Worm (Caenorhabditis elegans) whole organism, young adult: ENCODE measurements around the gene M60.4.
A peak's percentile ranks its signal among the peaks of the same experiment; 100 is the strongest.

Experiments
- C17E4.6 ChIP-seq: fragments of 200-800 bp; sonication (Bioruptor generic); IDR thresholded peaks from 2 replicates; pipeline ENCODE4 v1.3.6; 2022; ENCODE audit warnings: missing genetic modification reagents, missing genetic modification characterization, missing compliant biosample characterization
- F10E7.11 ChIP-seq: sonication (generic microtip); optimal IDR thresholded peaks from 2 replicates; lab custom pipeline; 2017; ENCODE audit warnings: mild to moderate bottlenecking, missing genetic modification characterization, moderate library complexity, missing compliant biosample characterization
- F23B12.7 ChIP-seq: sonication (generic microtip); optimal IDR thresholded peaks from 2 replicates; lab custom pipeline; 2017; ENCODE audit warnings: missing genetic modification characterization, mild to moderate bottlenecking, missing compliant biosample characterization, antibody characterized with exemption, moderate library complexity; ENCODE audit not compliant: insufficient read depth
- F52B5.7 ChIP-seq: sonication (generic microtip); optimal IDR thresholded peaks from 2 replicates; lab custom pipeline; 2016; ENCODE audit warnings: mild to moderate bottlenecking, missing genetic modification characterization, missing compliant biosample characterization
- Y53F4B.3 ChIP-seq: fragments of 200-800 bp; sonication (Bioruptor generic); IDR thresholded peaks from 2 replicates; pipeline ENCODE4 v1.3.6; 2022; ENCODE audit warnings: missing genetic modification reagents, missing genetic modification characterization, missing compliant biosample characterization
- Y79H2A.3 ChIP-seq: fragments of 200-800 bp; sonication (Bioruptor generic); conservative IDR thresholded peaks from 2 replicates; pipeline ENCODE4 v1.3.6; 2022; ENCODE audit warnings: missing genetic modification reagents, missing genetic modification characterization, missing compliant biosample characterization
- akir-1 ChIP-seq: fragments of 200-800 bp; sonication (Bioruptor generic); optimal IDR thresholded peaks from 2 replicates; lab custom pipeline; 2018; ENCODE audit warnings: mild to moderate bottlenecking, missing genetic modification characterization, moderate library complexity, missing compliant biosample characterization
- ama-1 ChIP-seq, 3 experiments: fragments of 150-350 bp in 1 of 3; sonication (generic microtip) in 2 of 3; optimal IDR thresholded peaks; 2 replicates each; lab custom pipeline; 2014 to 2018; ENCODE audit warnings: missing biosample characterization in 2 of 3, missing genetic modification characterization in 2 of 3, missing genetic modification reagents in 2 of 3
- attf-5 ChIP-seq: fragments of 200-800 bp; sonication (Bioruptor generic); optimal IDR thresholded peaks from 2 replicates; lab custom pipeline; 2018; ENCODE audit warnings: mild to moderate bottlenecking, missing genetic modification characterization, missing compliant biosample characterization
- ceh-27 ChIP-seq: fragments of 200-800 bp; sonication (Bioruptor generic); optimal IDR thresholded peaks from 2 replicates; lab custom pipeline; 2018; ENCODE audit warnings: mild to moderate bottlenecking, missing genetic modification characterization, moderate library complexity, missing compliant biosample characterization
- ceh-40 ChIP-seq: fragments of 200-800 bp; sonication (Bioruptor generic); IDR thresholded peaks from 2 replicates; pipeline ENCODE4 v1.3.6; 2022; ENCODE audit warnings: missing genetic modification characterization, missing compliant biosample characterization
- chd-7 ChIP-seq: sonication (generic microtip); optimal IDR thresholded peaks from 2 replicates; lab custom pipeline; 2016; ENCODE audit warnings: mild to moderate bottlenecking, missing genetic modification characterization, moderate library complexity, missing compliant biosample characterization
- egl-44 ChIP-seq: fragments of 200-800 bp; sonication (Bioruptor generic); IDR thresholded peaks from 2 replicates; pipeline ENCODE4 v1.3.6; 2022; ENCODE audit warnings: missing genetic modification reagents, missing genetic modification characterization, missing compliant biosample characterization
- ekl-4 ChIP-seq: fragments of 200-800 bp; sonication (Bioruptor generic); IDR thresholded peaks from 2 replicates; pipeline ENCODE4 v1.3.6; 2022; ENCODE audit warnings: missing genetic modification reagents, missing genetic modification characterization, missing compliant biosample characterization
- ets-4 ChIP-seq: fragments of 200-800 bp; sonication (Bioruptor generic); optimal IDR thresholded peaks from 2 replicates; lab custom pipeline; 2018; ENCODE audit warnings: mild to moderate bottlenecking, missing genetic modification characterization, missing compliant biosample characterization
- hlh-26 ChIP-seq: fragments of 200-800 bp; sonication (Bioruptor generic); conservative IDR thresholded peaks from 2 replicates; pipeline ENCODE4 v1.3.6; 2022; ENCODE audit warnings: missing genetic modification reagents, missing genetic modification characterization, missing compliant biosample characterization
- hmg-20 ChIP-seq: fragments of 200-800 bp; sonication (Bioruptor generic); IDR thresholded peaks from 2 replicates; pipeline ENCODE4 v1.3.6; 2022; ENCODE audit warnings: missing genetic modification reagents, missing genetic modification characterization, missing compliant biosample characterization
- let-607 ChIP-seq, 2 experiments: fragments of 200-800 bp in 1 of 2; sonication (Bioruptor generic) in 1 of 2; sonication (generic microtip) in 1 of 2; optimal IDR thresholded peaks; 2 replicates each; lab custom pipeline; 2016 to 2018; ENCODE audit warnings: mild to moderate bottlenecking in 2 of 2, missing compliant biosample characterization in 2 of 2, missing genetic modification characterization in 2 of 2, moderate library complexity in 2 of 2, missing genotype in 1 of 2
- lin-40 ChIP-seq: sonication (generic microtip); optimal IDR thresholded peaks from 2 replicates; lab custom pipeline; 2016; ENCODE audit warnings: missing genetic modification characterization, mild to moderate bottlenecking, missing compliant biosample characterization, missing genotype, missing genetic modification reagents
- lir-1 ChIP-seq: fragments of 200-800 bp; sonication (Bioruptor generic); conservative IDR thresholded peaks from 2 replicates; pipeline ENCODE4 v1.3.6; 2022; ENCODE audit warnings: missing genetic modification reagents, missing genetic modification characterization, missing compliant biosample characterization
- madf-10 ChIP-seq: sonication (generic microtip); optimal IDR thresholded peaks from 2 replicates; lab custom pipeline; 2016; ENCODE audit warnings: mild to moderate bottlenecking, missing genetic modification characterization, missing compliant biosample characterization
- madf-3 ChIP-seq: fragments of 200-800 bp; sonication (Bioruptor generic); IDR thresholded peaks from 2 replicates; pipeline ENCODE4 v1.3.6; 2022; ENCODE audit warnings: missing genetic modification reagents, missing genetic modification characterization, missing compliant biosample characterization
- mel-28 ChIP-seq: sonication (generic microtip); optimal IDR thresholded peaks from 2 replicates; lab custom pipeline; 2016; ENCODE audit warnings: borderline replicate concordance, mild to moderate bottlenecking, missing genetic modification characterization, missing compliant biosample characterization
- nfya-2 ChIP-seq: fragments of 200-800 bp; sonication (Bioruptor generic); IDR thresholded peaks from 2 replicates; pipeline ENCODE4 v1.3.6; 2022; ENCODE audit warnings: missing genetic modification reagents, missing genetic modification characterization, missing compliant biosample characterization
- nfyb-1 ChIP-seq: fragments of 200-800 bp; sonication (Bioruptor generic); IDR thresholded peaks from 2 replicates; pipeline ENCODE4 v1.3.6; 2022; ENCODE audit warnings: missing genetic modification reagents, missing genetic modification characterization, missing compliant biosample characterization
- rcor-1 ChIP-seq: fragments of 200-800 bp; sonication (Bioruptor generic); IDR thresholded peaks from 2 replicates; pipeline ENCODE4 v1.3.6; 2022; ENCODE audit warnings: missing genetic modification reagents, missing genetic modification characterization, missing compliant biosample characterization
- repo-1 ChIP-seq: sonication (generic microtip); optimal IDR thresholded peaks from 2 replicates; lab custom pipeline; 2017; ENCODE audit warnings: mild to moderate bottlenecking, missing genetic modification characterization, missing compliant biosample characterization
- rpc-1 ChIP-seq, 2 experiments: fragments of 150-350 bp in 1 of 2; sonication (generic microtip) in 1 of 2; optimal IDR thresholded peaks; 2 replicates each; lab custom pipeline; 2014 to 2018; ENCODE audit warnings: missing biosample characterization in 1 of 2, missing genetic modification characterization in 1 of 2, missing genetic modification reagents in 1 of 2, missing genotype in 1 of 2
- sdz-38 ChIP-seq: sonication (generic microtip); optimal IDR thresholded peaks from 2 replicates; lab custom pipeline; 2016; ENCODE audit warnings: missing genotype, missing genetic modification characterization, missing compliant biosample characterization
- snpc-1.3 ChIP-seq: sonication (generic microtip); optimal IDR thresholded peaks from 2 replicates; lab custom pipeline; 2017; ENCODE audit warnings: missing genetic modification characterization, mild to moderate bottlenecking, missing compliant biosample characterization, antibody characterized with exemption, moderate library complexity, missing genotype, missing genetic modification reagents; ENCODE audit not compliant: insufficient read depth
- snpc-3.4 ChIP-seq: sonication (generic microtip); optimal IDR thresholded peaks from 2 replicates; lab custom pipeline; 2017; ENCODE audit warnings: missing genetic modification characterization, mild to moderate bottlenecking, missing compliant biosample characterization, antibody characterized with exemption, moderate library complexity, missing genotype, missing genetic modification reagents
- tlf-1 ChIP-seq: fragments of 200-800 bp; sonication (Bioruptor generic); optimal IDR thresholded peaks from 2 replicates; lab custom pipeline; 2018; ENCODE audit warnings: mild to moderate bottlenecking, missing genetic modification characterization, missing compliant biosample characterization
- unc-130 ChIP-seq: sonication (generic microtip); optimal IDR thresholded peaks from 2 replicates; lab custom pipeline; 2016; ENCODE audit warnings: missing genetic modification reagents, missing genetic modification characterization, missing compliant biosample characterization
- unc-62 ChIP-seq: fragments of 150-350 bp; optimal IDR thresholded peaks from 2 replicates; lab custom pipeline; 2014; ENCODE audit warnings: missing biosample characterization, missing genetic modification reagents, missing genetic modification characterization
- ztf-18 ChIP-seq: sonication (generic microtip); optimal IDR thresholded peaks from 2 replicates; lab custom pipeline; 2016; ENCODE audit warnings: missing genotype, mild to moderate bottlenecking, missing genetic modification characterization, missing compliant biosample characterization
- ztf-26 ChIP-seq: sonication (generic microtip); optimal IDR thresholded peaks from 2 replicates; lab custom pipeline; 2017; ENCODE audit warnings: missing genetic modification characterization, missing compliant biosample characterization
- ztf-3 ChIP-seq: fragments of 200-800 bp; sonication (Bioruptor generic); optimal IDR thresholded peaks from 2 replicates; lab custom pipeline; 2018; ENCODE audit warnings: mild to moderate bottlenecking, missing genetic modification characterization, missing compliant biosample characterization

Gene M60.4

DNA sequence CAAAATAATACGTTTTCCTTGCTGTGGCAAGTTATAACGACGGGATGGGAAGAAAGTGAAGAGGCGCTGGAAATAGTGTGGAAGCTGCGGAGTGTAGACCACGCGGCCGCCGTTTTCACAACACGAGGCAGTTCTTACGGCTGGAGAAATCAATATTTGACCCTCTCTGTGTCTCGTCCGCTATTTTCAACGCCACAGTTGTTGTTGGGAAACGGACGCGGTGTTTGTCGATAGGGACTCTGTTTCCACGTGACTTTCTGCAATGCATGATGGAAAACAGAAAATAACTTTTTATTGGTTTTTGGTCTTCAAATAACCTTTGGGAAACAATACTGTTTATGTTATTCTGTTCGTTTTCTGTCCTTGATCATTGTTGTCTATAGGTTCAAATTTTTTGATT lies 4.3 kb downstream of the M60.4 start, which contains the start of gene K02A6.3 (continued):
- peak; percentile 79 for TF ChIP-seq egl-44 (GFP tag; lab: Robert Waterston, UW)
- TF ChIP-seq snpc-1.3 (tag; lab: Kevin White, UChicago): no peak
- peak; percentile 15 for TF ChIP-seq unc-62 (GFP tag; lab: Kevin White, UChicago)
- TF ChIP-seq unc-130 (GFP tag; lab: Kevin White, UChicago): no peak
- peak; percentile 57 for TF ChIP-seq repo-1 (tag; lab: Kevin White, UChicago)
- TF ChIP-seq F10E7.11 (tag; lab: Kevin White, UChicago): no peak
- no peak for TF ChIP-seq sdz-38 (tag; lab: Kevin White, UChicago)
- TF ChIP-seq lir-1: 0 out of 2 replicates have a peak, but pooled peaks have one; percentile 22
- no peak for TF ChIP-seq Y53F4B.3
- TF ChIP-seq let-607 (tag; optimal IDR thresholded peaks at IDR 0.05; lab: Kevin White, UChicago): peak; percentile 60 to 70
- TF ChIP-seq ceh-27: peak; percentile 74
- no peak for TF ChIP-seq nfya-2 (GFP tag; lab: Robert Waterston, UW)
- TF ChIP-seq snpc-3.4 (tag; lab: Kevin White, UChicago): no peak
- no peak for TF ChIP-seq F52B5.7 (tag; lab: Kevin White, UChicago)
- no peak for TF ChIP-seq rpc-1 (optimal IDR thresholded peaks at IDR 0.05; lab: Kevin White, UChicago)
- no peak for TF ChIP-seq rpc-1 (tag; optimal IDR thresholded peaks at IDR 0.05; lab: Kevin White, UChicago)
- no peak for TF ChIP-seq ama-1 (optimal IDR thresholded peaks at IDR 0.05; lab: Kevin White, UChicago)
- no peak for TF ChIP-seq ama-1 (GFP tag; optimal IDR thresholded peaks at IDR 0.05; lab: Kevin White, UChicago)
- TF ChIP-seq tlf-1 (GFP tag; lab: Kevin White, UChicago): peak; percentile 66
- peak; percentile 88 for TF ChIP-seq lin-40 (tag; lab: Kevin White, UChicago)
- TF ChIP-seq nfyb-1: peak; percentile 76
- TF ChIP-seq ekl-4 (GFP tag; lab: Robert Waterston, UW): peak; percentile 52; the same call in 1 of the 2 replicates
- no peak for TF ChIP-seq akir-1 (GFP tag; lab: Kevin White, UChicago)
- peak; percentile 76 for TF ChIP-seq attf-5 (GFP tag; lab: Kevin White, UChicago)
- TF ChIP-seq C17E4.6 (GFP tag; lab: Robert Waterston, UW): no peak
- TF ChIP-seq hlh-26 (GFP tag; lab: Robert Waterston, UW): no peak
- peak; percentile 25 for TF ChIP-seq ztf-3 (GFP tag; lab: Kevin White, UChicago)
- peak; percentile 51 for TF ChIP-seq ets-4 (GFP tag; lab: Kevin White, UChicago)
- TF ChIP-seq Y79H2A.3 (GFP tag; lab: Robert Waterston, UW): no peak
- peak; percentile 21; the same call in 1 of the 2 replicates for TF ChIP-seq rcor-1 (GFP tag; lab: Robert Waterston, UW)
- no peak for TF ChIP-seq ceh-40 (GFP tag; lab: Robert Waterston, UW)
- peak; percentile 51 for TF ChIP-seq F23B12.7
- TF ChIP-seq mel-28: no peak
- peak; percentile 79 for TF ChIP-seq chd-7
- TF ChIP-seq madf-10 (tag; lab: Kevin White, UChicago): peak; percentile 63
- TF ChIP-seq ztf-18 (tag; lab: Kevin White, UChicago): peak; percentile 4
- no peak for TF ChIP-seq hmg-20 (GFP tag; lab: Robert Waterston, UW)
- 0 out of 2 replicates have a peak, but pooled peaks have one; percentile 37 for TF ChIP-seq madf-3 (GFP tag; lab: Robert Waterston, UW)

DNA sequence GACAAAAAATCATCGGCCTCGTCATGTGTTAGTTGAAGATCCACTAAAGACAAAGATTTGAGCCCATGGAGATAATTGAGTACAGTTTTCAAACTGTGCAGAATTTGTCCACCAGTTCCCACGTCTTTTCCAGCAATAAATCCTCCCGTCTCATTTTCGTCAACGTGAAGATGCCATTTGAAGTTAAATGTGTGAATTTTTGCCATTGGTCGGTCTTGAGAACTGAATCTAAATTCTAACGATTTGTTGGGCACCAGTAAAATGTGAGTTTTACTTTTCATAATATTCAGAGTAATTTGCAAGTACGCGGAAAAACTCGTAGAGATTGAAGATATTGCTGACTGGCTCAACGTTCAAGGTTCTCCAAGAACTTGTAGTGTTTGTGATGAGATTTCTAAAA lies 5.5 kb downstream of the M60.4 start:
- TF ChIP-seq ztf-26 (tag; lab: Kevin White, UChicago): no peak
- TF ChIP-seq, all 124 proteins: peak for 0
